Fruit fly (Drosophila melanogaster) whole organism, adult: ENCODE measurements around the gene p24-2.
"Not testable (repeated sequence)": the region's sequence is repeated elsewhere in the genome, so short reads cannot be mapped to it uniquely, and the experiment has no call there.

Source experiments
- CG11617 ChIP-seq: fragments of 200-800 bp; sonication (Bioruptor generic); optimal IDR thresholded peaks from 2 replicates; lab custom pipeline; 2017; ENCODE audit warnings: mild to moderate bottlenecking, missing biosample characterization, missing genetic modification reagents, missing genetic modification characterization
- CG12768 ChIP-seq: fragments of 200-800 bp; sonication (Bioruptor generic); optimal IDR thresholded peaks from 2 replicates; lab custom pipeline; 2017; ENCODE audit warnings: missing biosample characterization, missing genetic modification characterization, mild to moderate bottlenecking, moderate library complexity, missing genetic modification reagents
- CG14711 ChIP-seq: fragments of 200-800 bp; sonication (Bioruptor generic); optimal IDR thresholded peaks from 2 replicates; lab custom pipeline; 2018; ENCODE audit warnings: missing biosample characterization, mild to moderate bottlenecking, missing genetic modification characterization, moderate library complexity
- CG1620 ChIP-seq: fragments of 200-800 bp; sonication (Bioruptor generic); optimal IDR thresholded peaks from 2 replicates; lab custom pipeline; 2016; ENCODE audit warnings: missing biosample characterization, missing genetic modification characterization
- CG33017 ChIP-seq: fragments of 200-800 bp; sonication (Bioruptor generic); optimal IDR thresholded peaks from 2 replicates; lab custom pipeline; 2018; ENCODE audit warnings: missing biosample characterization, mild to moderate bottlenecking, missing genetic modification characterization, moderate library complexity
- CG5204 ChIP-seq: fragments of 200-800 bp; sonication (Bioruptor generic); optimal IDR thresholded peaks from 2 replicates; lab custom pipeline; 2016; ENCODE audit warnings: missing biosample characterization, missing genetic modification characterization
- CG7045 ChIP-seq: fragments of 200-800 bp; sonication (Bioruptor generic); optimal IDR thresholded peaks from 2 replicates; lab custom pipeline; 2017; ENCODE audit warnings: missing biosample characterization, mild to moderate bottlenecking, missing genetic modification characterization
- CG7101 ChIP-seq: fragments of 200-800 bp; sonication (Bioruptor generic); optimal IDR thresholded peaks from 2 replicates; lab custom pipeline; 2018; ENCODE audit warnings: missing biosample characterization, mild to moderate bottlenecking, missing genetic modification characterization, moderate library complexity
- Clk ChIP-seq: fragments of 200-800 bp; sonication (Bioruptor generic); optimal IDR thresholded peaks from 2 replicates; lab custom pipeline; 2017; ENCODE audit warnings: missing biosample characterization, missing genetic modification characterization
- Crg-1 ChIP-seq: fragments of 200-800 bp; sonication (Bioruptor generic); optimal IDR thresholded peaks from 2 replicates; lab custom pipeline; 2016; ENCODE audit warnings: missing biosample characterization, missing genetic modification characterization
- Hr96 ChIP-seq: fragments of 200-800 bp; sonication (Bioruptor generic); optimal IDR thresholded peaks from 2 replicates; lab custom pipeline; 2016; ENCODE audit warnings: missing biosample characterization, missing genetic modification characterization
- Mnt ChIP-seq: fragments of 200-800 bp; sonication (Bioruptor generic); optimal IDR thresholded peaks from 2 replicates; lab custom pipeline; 2016; ENCODE audit warnings: missing biosample characterization, mild to moderate bottlenecking, missing genetic modification characterization
- bab1 ChIP-seq: fragments of 200-800 bp; sonication (Bioruptor generic); optimal IDR thresholded peaks from 3 replicates; lab custom pipeline; 2019; ENCODE audit warnings: missing biosample characterization, mild to moderate bottlenecking, missing genetic modification characterization, moderate library complexity
- cic ChIP-seq: fragments of 200-800 bp; sonication (Bioruptor generic); optimal IDR thresholded peaks from 2 replicates; lab custom pipeline; 2017; ENCODE audit warnings: missing biosample characterization, mild to moderate bottlenecking, missing genetic modification characterization, moderate library complexity
- cnc ChIP-seq, 2 experiments: fragments of >200 bp; optimal IDR thresholded peaks; 2 replicates each; lab custom pipeline; 2017
- kay ChIP-seq: fragments of 200-800 bp; sonication (Bioruptor generic); peaks from one replicate; lab custom pipeline; 2016; ENCODE audit warnings: missing biosample characterization, missing genetic modification characterization, borderline replicate concordance
- ovo ChIP-seq: fragments of 200-800 bp; sonication (Bioruptor generic); optimal IDR thresholded peaks from 2 replicates; lab custom pipeline; 2016; ENCODE audit warnings: missing biosample characterization, missing genetic modification characterization
- pad ChIP-seq: fragments of 200-800 bp; sonication (Bioruptor generic); optimal IDR thresholded peaks from 3 replicates; lab custom pipeline; 2017; ENCODE audit warnings: missing biosample characterization, missing genetic modification characterization, mild to moderate bottlenecking, moderate library complexity, missing genetic modification reagents
- tj ChIP-seq: fragments of 200-800 bp; sonication (Bioruptor generic); optimal IDR thresholded peaks from 3 replicates; lab custom pipeline; 2017; ENCODE audit warnings: missing biosample characterization, mild to moderate bottlenecking, missing genetic modification characterization, moderate library complexity
- toe ChIP-seq: fragments of 200-800 bp; sonication (Bioruptor generic); optimal IDR thresholded peaks from 2 replicates; lab custom pipeline; 2016; ENCODE audit warnings: missing biosample characterization, missing genetic modification characterization

Gene p24-2

dm6 chr3R:9702567-9702966, 10.0 kb upstream of the p24-2 start:
- TF ChIP-seq tj (GFP tag; lab: Kevin White, UChicago) (no peak), Mnt (GFP tag; lab: Kevin White, UChicago) (peak; percentile 1), kay (GFP tag; lab: Kevin White, UChicago) (peak; percentile 79), bab1 (GFP tag; lab: Kevin White, UChicago) (peak; percentile 76), CG14711 (tag; lab: Kevin White, UChicago) (peak; percentile 53), CG7101 (tag; lab: Kevin White, UChicago) (peak; percentile 52), ovo (GFP tag; lab: Kevin White, UChicago) (no peak)

DNA sequence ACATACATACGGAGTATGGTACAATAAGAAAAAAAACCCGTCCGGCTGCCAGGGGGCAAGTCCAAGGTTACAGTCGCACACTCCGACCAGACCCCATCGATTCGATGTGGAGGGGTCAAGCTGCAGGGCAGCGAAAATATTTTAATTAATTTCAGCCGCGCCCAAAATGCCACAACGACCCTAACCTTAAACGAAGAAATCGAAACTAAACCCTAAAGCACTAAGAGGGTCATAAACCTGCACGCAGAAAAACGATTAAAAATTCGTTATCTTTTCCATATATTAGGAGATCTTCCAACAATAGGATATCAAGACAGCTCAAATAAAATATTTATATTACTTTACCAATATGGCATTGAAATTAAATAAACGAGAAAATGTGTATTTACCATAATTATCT, 9.3 kb upstream of the p24-2 start:
- TF ChIP-seq bab1 (GFP tag; lab: Kevin White, UChicago) = no peak
- TF ChIP-seq CG1620 = no peak

DNA sequence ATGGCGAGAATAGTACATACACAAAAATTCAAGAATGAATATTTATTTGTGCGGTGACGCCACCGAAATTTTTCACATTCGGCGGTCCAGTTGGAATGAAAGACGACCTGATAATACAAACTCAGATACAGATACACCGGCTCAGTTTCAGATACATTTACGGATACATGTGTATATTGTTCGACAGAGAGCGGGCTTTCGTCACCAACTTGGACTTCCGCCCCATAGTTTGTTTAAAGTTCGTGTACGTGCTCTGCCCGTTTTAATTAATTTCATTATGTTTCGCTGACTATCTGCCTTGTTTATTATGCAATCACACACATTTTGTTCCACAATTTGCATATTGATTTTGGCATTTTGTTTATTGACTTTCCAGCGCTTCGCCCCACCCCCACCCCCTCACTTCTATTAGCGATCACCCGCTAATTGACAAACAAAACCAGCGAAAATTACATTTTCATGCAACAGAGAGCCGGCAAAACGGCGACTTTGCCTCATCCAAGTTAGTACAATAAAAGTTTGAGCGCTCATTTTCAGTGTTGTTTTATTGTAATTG, 8.6 kb upstream of the p24-2 start:
- TF ChIP-seq CG14711 (tag; lab: Kevin White, UChicago) = no peak
- peak; percentile 10 for TF ChIP-seq CG1620
- peak; percentile 45 for TF ChIP-seq CG12768 (GFP tag; lab: Kevin White, UChicago)
- TF ChIP-seq cic (GFP tag; lab: Kevin White, UChicago) = peak; percentile 33
- TF ChIP-seq CG7045 (GFP tag; lab: Kevin White, UChicago) = no peak

DNA sequence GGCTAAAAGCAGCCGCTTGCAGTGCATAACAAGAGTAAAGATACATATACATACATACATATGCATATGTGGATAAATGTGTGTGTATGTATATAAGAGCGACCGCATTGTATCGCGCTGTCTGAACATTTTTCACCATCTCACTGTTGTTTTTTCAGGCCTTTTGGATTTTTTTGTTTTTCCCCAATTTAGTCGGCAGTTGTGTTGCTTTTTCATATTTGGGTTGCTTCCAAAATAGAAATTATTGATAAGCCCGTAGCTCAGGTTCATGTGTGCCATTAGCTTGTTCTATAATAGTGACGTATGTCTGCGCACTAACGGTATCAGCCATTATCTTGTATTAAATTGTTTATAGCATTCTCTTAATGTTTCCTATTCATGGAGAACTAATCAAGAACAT, 7.9 kb upstream of the p24-2 start:
- TF ChIP-seq cic (GFP tag; lab: Kevin White, UChicago) (no peak), Hr96 (GFP tag; lab: Kevin White, UChicago) (no peak), CG5204 (GFP tag; lab: Kevin White, UChicago) (no peak), toe (GFP tag; lab: Kevin White, UChicago) (no peak), CG12768 (GFP tag; lab: Kevin White, UChicago) (no peak), CG11617 (GFP tag; lab: Kevin White, UChicago) (no peak), CG7101 (tag; lab: Kevin White, UChicago) (no peak), bab1 (GFP tag; lab: Kevin White, UChicago) (no peak), Clk (no peak), CG33017 (tag; lab: Kevin White, UChicago) (no peak), pad (no peak), Mnt (GFP tag; lab: Kevin White, UChicago) (no peak), ovo (GFP tag; lab: Kevin White, UChicago) (no peak), kay (GFP tag; lab: Kevin White, UChicago) (no peak), cnc (optimal IDR thresholded peaks at IDR 0.05; lab: Kevin White, UChicago) (no peak), Crg-1 (GFP tag; lab: Kevin White, UChicago) (no peak), tj (GFP tag; lab: Kevin White, UChicago) (no peak)

DNA sequence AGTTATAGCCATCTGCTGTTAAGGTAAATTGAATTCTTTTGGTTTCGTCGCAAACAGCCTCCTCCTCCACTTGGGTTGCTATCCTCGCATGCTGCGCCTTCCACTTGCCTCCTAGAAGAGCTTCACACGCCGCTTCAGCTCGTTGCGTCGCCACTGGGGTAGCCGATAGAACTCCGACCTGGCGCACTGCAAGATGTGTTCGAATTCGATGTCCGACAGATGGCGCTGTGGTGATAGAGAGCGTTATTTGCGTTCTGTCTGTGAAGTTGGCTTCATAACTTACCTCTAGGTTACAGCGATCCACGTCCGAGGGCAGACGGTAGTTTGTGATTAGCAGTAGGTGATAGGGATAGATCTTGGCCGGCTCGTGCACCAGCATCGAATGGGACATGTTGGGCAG, 2.4 kb upstream of the p24-2 start:
- TF ChIP-seq pad = no peak
- no peak for TF ChIP-seq CG11617 (GFP tag; lab: Kevin White, UChicago)
- TF ChIP-seq Hr96 (GFP tag; lab: Kevin White, UChicago) = no peak
- TF ChIP-seq CG33017 (tag; lab: Kevin White, UChicago) = no peak
- TF ChIP-seq CG5204 (GFP tag; lab: Kevin White, UChicago) = no peak
- TF ChIP-seq Clk = no peak
- TF ChIP-seq CG1620 = no peak
- TF ChIP-seq bab1 (GFP tag; lab: Kevin White, UChicago) = no peak
- TF ChIP-seq CG7101 (tag; lab: Kevin White, UChicago) = no peak
- no peak for TF ChIP-seq CG7045 (GFP tag; lab: Kevin White, UChicago)
- TF ChIP-seq CG14711 (tag; lab: Kevin White, UChicago) = no peak
- no peak for TF ChIP-seq kay (GFP tag; lab: Kevin White, UChicago)
- no peak for TF ChIP-seq CG12768 (GFP tag; lab: Kevin White, UChicago)
- no peak for TF ChIP-seq Mnt (GFP tag; lab: Kevin White, UChicago)
- no peak for TF ChIP-seq tj (GFP tag; lab: Kevin White, UChicago)
- no peak for TF ChIP-seq toe (GFP tag; lab: Kevin White, UChicago)

dm6 chr3R:9685376-9685775, 7.2 kb downstream of the p24-2 start, which contains the start of the genes eca and CG18542:
Gene eca, minus strand, starts transcription at chr3R:9685476.
Gene CG18542, plus strand, starts transcription at chr3R:9685760.
- TF ChIP-seq CG12768, Crg-1, bab1 (GFP tag; lab: Kevin White, UChicago): not testable (repeated sequence)

DNA sequence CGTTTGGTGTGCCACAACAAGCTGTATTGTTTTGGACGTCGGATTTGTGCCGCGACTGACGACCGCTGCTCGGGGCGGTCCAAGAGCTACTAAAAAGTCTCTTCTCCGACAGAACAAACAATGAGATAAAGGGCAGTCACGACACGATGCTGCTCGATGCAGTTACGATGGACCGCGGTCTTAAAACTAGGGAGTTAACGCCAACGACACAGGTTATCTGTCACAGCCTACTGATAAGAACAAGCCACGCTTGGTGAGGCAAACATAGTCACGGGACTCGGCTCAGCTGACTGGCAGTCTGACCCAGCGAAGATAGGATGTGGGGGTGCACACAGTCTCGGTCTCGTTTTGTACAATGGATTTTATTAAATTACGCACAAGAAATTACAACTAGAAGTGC, 8.5 kb downstream of the p24-2 start, which contains the start of gene CG9444:
Gene CG9444, minus strand, starts transcription at position 140 of the 400 bp plus-strand sequence.
- TF ChIP-seq Mnt (GFP tag; lab: Kevin White, UChicago) (no peak), kay (GFP tag; lab: Kevin White, UChicago) (no peak), CG7101 (tag; lab: Kevin White, UChicago) (no peak), pad (no peak), CG5204 (GFP tag; lab: Kevin White, UChicago) (no peak), CG14711 (tag; lab: Kevin White, UChicago) (no peak), Clk (no peak), CG12768 (GFP tag; lab: Kevin White, UChicago) (no peak), Crg-1 (GFP tag; lab: Kevin White, UChicago) (no peak), toe (GFP tag; lab: Kevin White, UChicago) (no peak), ovo (GFP tag; lab: Kevin White, UChicago) (no peak), tj (GFP tag; lab: Kevin White, UChicago) (no peak), CG7045 (GFP tag; lab: Kevin White, UChicago) (no peak), cnc (optimal IDR thresholded peaks at IDR 0.05; lab: Kevin White, UChicago) (no peak), bab1 (GFP tag; lab: Kevin White, UChicago) (no peak)
